Fruit fly (Drosophila melanogaster) whole organism, embryonic: ENCODE results near the gene CG12116.

Source experiments
- B-H2 ChIP-seq: fragments of 200-800 bp; sonication (Bioruptor generic); optimal IDR thresholded peaks from 2 replicates; lab custom pipeline; 2018; ENCODE audit warnings: missing biosample characterization, mild to moderate bottlenecking, missing genetic modification characterization
- Bdp1 ChIP-seq: fragments of 200-800 bp; sonication (Bioruptor generic); optimal IDR thresholded peaks from 3 replicates; lab custom pipeline; 2016; ENCODE audit warnings: missing biosample characterization, missing genetic modification characterization
- Blimp-1 ChIP-seq: fragments of 200-800 bp; sonication (Bioruptor generic); optimal IDR thresholded peaks from 3 replicates; lab custom pipeline; 2018; ENCODE audit warnings: missing biosample characterization, missing genetic modification characterization, mild to moderate bottlenecking, moderate library complexity, missing genetic modification reagents
- C15 ChIP-seq: fragments of 200-800 bp; sonication (Bioruptor generic); IDR thresholded peaks from 3 replicates; pipeline ENCODE4 v1.3.6; 2022; ENCODE audit warnings: missing biosample characterization, missing genetic modification characterization
- CG10366 ChIP-seq: fragments of 200-800 bp; sonication (Bioruptor generic); IDR thresholded peaks from 2 replicates; pipeline ENCODE4 v1.3.6; 2022; ENCODE audit warnings: missing biosample characterization, missing genetic modification characterization
- CG10959 ChIP-seq: fragments of 200-800 bp; sonication (Bioruptor generic); IDR thresholded peaks from 2 replicates; pipeline ENCODE4 v1.3.6; 2022; ENCODE audit warnings: missing biosample characterization, missing genetic modification characterization
- CG11398 ChIP-seq: fragments of 200-800 bp; sonication (Bioruptor generic); optimal IDR thresholded peaks from 2 replicates; lab custom pipeline; 2016; ENCODE audit warnings: missing biosample characterization, missing genetic modification characterization
- CG13624 ChIP-seq: fragments of 200-800 bp; sonication (Bioruptor generic); optimal IDR thresholded peaks from 2 replicates; lab custom pipeline; 2016; ENCODE audit warnings: missing biosample characterization, missing genetic modification characterization
- CG14441 ChIP-seq: fragments of 200-800 bp; sonication (Bioruptor generic); IDR thresholded peaks from 2 replicates; pipeline ENCODE4 v1.3.6; 2022; ENCODE audit warnings: missing biosample characterization, missing genetic modification characterization
- CG16863 ChIP-seq: fragments of 200-800 bp; sonication (Bioruptor generic); optimal IDR thresholded peaks from 3 replicates; lab custom pipeline; 2016; ENCODE audit warnings: missing biosample characterization, missing genetic modification characterization
- CG17359 ChIP-seq: fragments of 200-800 bp; sonication (Bioruptor generic); optimal IDR thresholded peaks from 3 replicates; lab custom pipeline; 2018; ENCODE audit warnings: missing biosample characterization, mild to moderate bottlenecking, missing genetic modification characterization, moderate library complexity
- CG2129 ChIP-seq: fragments of 200-800 bp; sonication (Bioruptor generic); IDR thresholded peaks from 2 replicates; pipeline ENCODE4 v1.3.6; 2022; ENCODE audit warnings: missing biosample characterization, missing genetic modification characterization; ENCODE audit not compliant: partially characterized antibody
- CG2199 ChIP-seq: fragments of 200-800 bp; sonication (Bioruptor generic); IDR thresholded peaks from 3 replicates; pipeline ENCODE4 v1.3.6; 2022; ENCODE audit warnings: missing biosample characterization, missing genetic modification characterization
- CG33557 ChIP-seq: fragments of 200-800 bp; sonication (Bioruptor generic); optimal IDR thresholded peaks from 2 replicates; lab custom pipeline; 2019; ENCODE audit warnings: missing biosample characterization, mild to moderate bottlenecking, missing genetic modification characterization, moderate library complexity
- CG42726 ChIP-seq: fragments of 200-800 bp; sonication (Bioruptor generic); IDR thresholded peaks from 2 replicates; pipeline ENCODE4 v1.3.6; 2022; ENCODE audit warnings: missing biosample characterization, missing genetic modification characterization; ENCODE audit not compliant: partially characterized antibody
- CG5953 ChIP-seq: fragments of 200-800 bp; sonication (Bioruptor generic); IDR thresholded peaks from 2 replicates; pipeline ENCODE4 v1.3.6; 2022; ENCODE audit warnings: missing biosample characterization, missing genetic modification characterization
- CG7745 ChIP-seq: fragments of 200-800 bp; sonication (Bioruptor generic); optimal IDR thresholded peaks from 2 replicates; lab custom pipeline; 2018; ENCODE audit warnings: missing biosample characterization, mild to moderate bottlenecking, missing genetic modification characterization, moderate library complexity
- CG9932 ChIP-seq: fragments of 200-800 bp; sonication (Bioruptor generic); IDR thresholded peaks from 2 replicates; pipeline ENCODE4 v1.3.6; 2022; ENCODE audit warnings: missing biosample characterization, missing genetic modification characterization
- CHES-1-like ChIP-seq: fragments of 200-800 bp; sonication (Bioruptor generic); optimal IDR thresholded peaks from 2 replicates; lab custom pipeline; 2016; ENCODE audit warnings: missing biosample characterization, missing genetic modification characterization
- D19A ChIP-seq: fragments of 200-800 bp; optimal IDR thresholded peaks from 3 replicates; lab custom pipeline; 2019; ENCODE audit warnings: missing biosample characterization, mild to moderate bottlenecking, missing genetic modification characterization, moderate library complexity
- ERR ChIP-seq: fragments of 200-800 bp; sonication (Bioruptor generic); optimal IDR thresholded peaks from 2 replicates; lab custom pipeline; 2016; ENCODE audit warnings: missing biosample characterization, missing genetic modification characterization
- Hmx ChIP-seq: fragments of 200-800 bp; sonication (Bioruptor generic); optimal IDR thresholded peaks from 2 replicates; lab custom pipeline; 2016; ENCODE audit warnings: missing biosample characterization, missing genetic modification characterization
- NC2α ChIP-seq: fragments of 200-800 bp; sonication (Bioruptor generic); optimal IDR thresholded peaks from 2 replicates; lab custom pipeline; 2016; ENCODE audit warnings: missing biosample characterization, missing genetic modification characterization
- NC2β ChIP-seq: fragments of 200-800 bp; sonication (Bioruptor generic); optimal IDR thresholded peaks from 2 replicates; lab custom pipeline; 2016; ENCODE audit warnings: missing biosample characterization, missing genetic modification characterization
- Nf-YC ChIP-seq: fragments of 200-800 bp; optimal IDR thresholded peaks from 3 replicates; lab custom pipeline; 2019; ENCODE audit warnings: missing biosample characterization, mild to moderate bottlenecking, missing genetic modification characterization, moderate library complexity
- Pdp1 ChIP-seq, 2 experiments: fragments of 200-800 bp; sonication (Bioruptor generic); optimal IDR thresholded peaks; 3 replicates each; lab custom pipeline; 2016; ENCODE audit warnings: missing biosample characterization in 2 of 2, missing genetic modification characterization in 2 of 2, mild to moderate bottlenecking in 1 of 2, moderate library complexity in 1 of 2
- Ptx1 ChIP-seq: fragments of 200-800 bp; sonication (Bioruptor generic); IDR thresholded peaks from 2 replicates; pipeline ENCODE4 v1.3.6; 2022; ENCODE audit warnings: missing biosample characterization, missing genetic modification characterization
- Scr ChIP-seq: fragments of 200-800 bp; sonication (Bioruptor generic); IDR thresholded peaks from 2 replicates; pipeline ENCODE4 v1.3.6; 2022; ENCODE audit warnings: missing biosample characterization, missing genetic modification characterization; ENCODE audit not compliant: partially characterized antibody
- Xbp1 ChIP-seq: fragments of 200-800 bp; sonication (Bioruptor generic); optimal IDR thresholded peaks from 3 replicates; lab custom pipeline; 2016; ENCODE audit warnings: missing biosample characterization, mild to moderate bottlenecking, missing genetic modification characterization
- Xrp1 ChIP-seq: fragments of 200-800 bp; sonication (Bioruptor generic); IDR thresholded peaks from 2 replicates; pipeline ENCODE4 v1.3.6; 2022; ENCODE audit warnings: missing biosample characterization, missing genetic modification characterization
- ara ChIP-seq: fragments of 200-800 bp; sonication (Bioruptor generic); IDR thresholded peaks from 2 replicates; pipeline ENCODE4 v1.3.6; 2022; ENCODE audit warnings: missing biosample characterization, missing genetic modification characterization
- bcd ChIP-seq: fragments of 200-800 bp; sonication (Bioruptor generic); optimal IDR thresholded peaks from 2 replicates; lab custom pipeline; 2017; ENCODE audit warnings: missing biosample characterization, mild to moderate bottlenecking, missing genetic modification characterization
- br ChIP-seq: fragments of >200 bp; optimal IDR thresholded peaks from 2 replicates; lab custom pipeline; 2017
- chn ChIP-seq: fragments of 200-800 bp; sonication (Bioruptor generic); optimal IDR thresholded peaks from 2 replicates; lab custom pipeline; 2016; ENCODE audit warnings: missing biosample characterization, missing genetic modification characterization
- en ChIP-seq: fragments of 200-800 bp; sonication (Bioruptor generic); optimal IDR thresholded peaks from 2 replicates; lab custom pipeline; 2016; ENCODE audit warnings: missing biosample characterization, missing genetic modification characterization
- fu2 ChIP-seq: fragments of 200-800 bp; sonication (Bioruptor generic); optimal IDR thresholded peaks from 2 replicates; lab custom pipeline; 2016; ENCODE audit warnings: missing biosample characterization, missing genetic modification characterization
- hkb ChIP-seq, 2 experiments: fragments of 200-800 bp in 1 of 2; fragments of >200 bp in 1 of 2; sonication (Bioruptor generic) in 1 of 2; IDR thresholded peaks in 1 of 2; optimal IDR thresholded peaks in 1 of 2; 2 replicates each; pipeline versions ENCODE4 v1.3.6 to Lab custom; 2017 to 2022; ENCODE audit warnings: missing biosample characterization in 1 of 2, missing genetic modification characterization in 1 of 2
- hth ChIP-seq: fragments of >200 bp; optimal IDR thresholded peaks from 2 replicates; lab custom pipeline; 2017; ENCODE audit warnings: inconsistent platforms
- inv ChIP-seq: fragments of 200-800 bp; sonication (Bioruptor generic); IDR thresholded peaks from 2 replicates; pipeline ENCODE4 v1.3.6; 2022; ENCODE audit warnings: missing biosample characterization, missing genetic modification characterization; ENCODE audit not compliant: partially characterized antibody
- kay ChIP-seq: fragments of 200-800 bp; sonication (Bioruptor generic); optimal IDR thresholded peaks from 2 replicates; lab custom pipeline; 2016; ENCODE audit warnings: missing biosample characterization, missing genetic modification characterization
- klu ChIP-seq: fragments of 200-800 bp; sonication (Bioruptor generic); IDR thresholded peaks from 2 replicates; pipeline ENCODE4 v1.3.6; 2022; ENCODE audit warnings: missing biosample characterization, missing genetic modification characterization
- phol ChIP-seq: fragments of 200-800 bp; sonication (Bioruptor generic); optimal IDR thresholded peaks from 3 replicates; lab custom pipeline; 2018; ENCODE audit warnings: missing biosample characterization, mild to moderate bottlenecking, missing genetic modification characterization, moderate library complexity
- pita ChIP-seq: fragments of 200-800 bp; sonication (Bioruptor generic); optimal IDR thresholded peaks from 2 replicates; lab custom pipeline; 2017; ENCODE audit warnings: missing biosample characterization, mild to moderate bottlenecking, missing genetic modification characterization
- ranshi ChIP-seq: fragments of 200-800 bp; sonication (Bioruptor generic); IDR thresholded peaks from 2 replicates; pipeline ENCODE4 v1.3.6; 2022; ENCODE audit warnings: missing biosample characterization, missing genetic modification characterization
- sna ChIP-seq: fragments of 200-800 bp; sonication (Bioruptor generic); IDR thresholded peaks from 2 replicates; pipeline ENCODE4 v1.3.6; 2022; ENCODE audit warnings: missing biosample characterization, missing genetic modification characterization; ENCODE audit not compliant: partially characterized antibody
- stc ChIP-seq: fragments of 200-800 bp; sonication (Bioruptor generic); IDR thresholded peaks from 2 replicates; pipeline ENCODE4 v1.3.6; 2022; ENCODE audit warnings: missing biosample characterization, missing genetic modification characterization
- tap ChIP-seq: fragments of 200-800 bp; optimal IDR thresholded peaks from 3 replicates; lab custom pipeline; 2019; ENCODE audit warnings: missing biosample characterization, mild to moderate bottlenecking, missing genetic modification characterization, moderate library complexity
- toy ChIP-seq: fragments of 200-800 bp; sonication (Bioruptor generic); IDR thresholded peaks from 2 replicates; pipeline ENCODE4 v1.3.6; 2022; ENCODE audit warnings: missing biosample characterization, missing genetic modification characterization
- yki ChIP-seq: fragments of >200 bp; optimal IDR thresholded peaks from 3 replicates; lab custom pipeline; 2018
- zf30C ChIP-seq: fragments of 200-800 bp; sonication (Bioruptor generic); optimal IDR thresholded peaks from 3 replicates; lab custom pipeline; 2018; ENCODE audit warnings: missing biosample characterization, mild to moderate bottlenecking, missing genetic modification characterization

The CG12116 gene

DNA sequence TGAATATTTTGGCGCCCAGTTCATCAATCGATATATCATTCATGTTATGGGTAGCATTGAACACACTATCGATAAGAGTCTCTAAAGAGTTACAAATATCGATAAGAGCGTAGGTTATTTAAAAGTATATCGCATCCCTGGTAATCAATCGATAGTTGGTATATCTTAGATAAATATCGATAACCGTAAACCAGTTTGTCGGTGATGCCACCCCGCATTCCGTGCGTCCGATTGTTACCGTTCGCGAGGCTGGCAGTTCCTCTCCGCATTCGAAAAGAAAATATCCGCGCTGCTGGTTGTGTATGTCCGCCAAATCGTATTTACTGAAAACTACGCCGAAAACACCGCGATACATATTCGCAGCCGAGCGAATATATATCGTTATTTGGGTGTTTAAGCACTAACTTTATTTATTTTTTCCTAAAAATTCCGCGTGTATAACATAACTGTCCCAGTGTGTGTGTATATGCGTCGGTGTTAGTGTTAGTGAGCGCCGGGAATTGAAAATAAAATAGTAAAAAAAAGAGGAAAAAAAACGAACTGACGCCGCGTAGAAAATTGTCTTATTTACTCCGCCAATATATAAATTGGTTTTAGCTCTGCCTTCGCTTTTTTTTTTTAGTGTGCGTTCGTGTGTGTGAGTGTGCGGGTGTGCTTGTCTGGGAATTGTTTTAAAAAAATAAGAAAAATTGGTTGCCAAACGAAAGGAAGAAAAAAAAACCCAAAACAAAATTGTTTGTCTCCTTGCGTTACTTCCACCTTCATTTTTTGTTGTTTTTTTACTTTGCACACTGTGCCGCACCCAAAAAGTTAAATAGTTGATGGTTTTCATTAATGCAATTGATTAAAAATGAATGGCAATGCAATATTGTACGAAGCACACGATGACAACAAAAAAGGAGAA is 48.6 kb upstream of the CG12116 start, which contains the start of gene Nrg (continued):
- TF ChIP-seq CG11398 (GFP tag; lab: Kevin White, UChicago) (peak; percentile 40), chn (GFP tag; lab: Kevin White, UChicago) (peak; percentile 16), Ptx1 (GFP tag; lab: Robert Waterston, UW) (no peak), CG33557 (GFP tag; lab: Kevin White, UChicago) (no peak), NC2α (GFP tag; lab: Kevin White, UChicago) (no peak), ERR (no peak), CG10366 (GFP tag; lab: Robert Waterston, UW) (no peak), Bdp1 (no peak), ara (no peak), toy (no peak), CG2199 (peak; percentile 37; the same call in 1 of the 3 replicates), stc (GFP tag; lab: Robert Waterston, UW) (no peak), en (GFP tag; lab: Kevin White, UChicago) (no peak), CG9932 (peak; percentile 62), CG16863 (GFP tag; lab: Kevin White, UChicago) (no peak), yki (lab: Kevin White, UChicago) (no peak), inv (GFP tag; lab: Robert Waterston, UW) (peak; percentile 98), Scr (peak; percentile 98), hkb (optimal IDR thresholded peaks at IDR 0.05; lab: Kevin White, UChicago) (no peak), hkb (GFP tag; IDR thresholded peaks at IDR 0.05; lab: Robert Waterston, UW) (peak; percentile 52; the same call in 1 of the 2 replicates), fu2 (GFP tag; lab: Kevin White, UChicago) (no peak), Nf-YC (tag; lab: Kevin White, UChicago) (peak; percentile 62), Blimp-1 (GFP tag; lab: Kevin White, UChicago) (no peak), CG7745 (tag; lab: Kevin White, UChicago) (no peak), hth (no peak), CG17359 (tag; lab: Kevin White, UChicago) (peak; percentile 22), Xbp1 (peak; percentile 21), bcd (GFP tag; lab: Kevin White, UChicago) (no peak), CG2129 (peak; percentile 99), CHES-1-like (GFP tag; lab: Kevin White, UChicago) (no peak), sna (peak; percentile 100), klu (GFP tag; lab: Robert Waterston, UW) (no peak), zf30C (no peak), C15 (GFP tag; lab: Robert Waterston, UW) (no peak), CG5953 (no peak), Xrp1 (GFP tag; lab: Robert Waterston, UW) (no peak), Hmx (no peak), CG14441 (GFP tag; lab: Robert Waterston, UW) (no peak), CG10959 (GFP tag; lab: Robert Waterston, UW) (no peak), ranshi (GFP tag; lab: Robert Waterston, UW) (no peak), B-H2 (GFP tag; lab: Kevin White, UChicago) (peak; percentile 37), pita (GFP tag; lab: Kevin White, UChicago) (no peak), D19A (no peak), NC2β (peak; percentile 14), tap (no peak), phol (peak; percentile 41), CG42726 (peak; percentile 99), CG13624 (GFP tag; lab: Kevin White, UChicago) (peak; percentile 72), br (lab: Kevin White, UChicago) (no peak), Pdp1 (GFP tag; optimal IDR thresholded peaks at IDR 0.05; lab: Kevin White, UChicago) (peak; percentile 16 to 61), kay (no peak)
